Worm (Caenorhabditis elegans) whole organism, late embryonic: Measurements from ENCODE around the gene ncx-8.

Experiments used
- C08G9.2 ChIP-seq: sonication (generic microtip); optimal IDR thresholded peaks from 2 replicates; lab custom pipeline; 2016; ENCODE audit warnings: mild to moderate bottlenecking, missing genetic modification characterization, moderate library complexity, missing compliant biosample characterization
- F13H6.1 ChIP-seq: sonication (generic microtip); optimal IDR thresholded peaks from 2 replicates; lab custom pipeline; 2016; ENCODE audit warnings: missing genetic modification characterization, missing compliant biosample characterization
- K09A11.1 ChIP-seq: sonication (generic microtip); optimal IDR thresholded peaks from 2 replicates; lab custom pipeline; 2017; ENCODE audit warnings: antibody characterized with exemption, mild to moderate bottlenecking, missing genetic modification characterization, missing compliant biosample characterization; ENCODE audit not compliant: insufficient read depth
- Y22D7AL.16 ChIP-seq: sonication (generic microtip); optimal IDR thresholded peaks from 2 replicates; lab custom pipeline; 2016; ENCODE audit warnings: missing genetic modification characterization, missing compliant biosample characterization
- ama-1 ChIP-seq: fragments of 150-350 bp; optimal IDR thresholded peaks from 2 replicates; lab custom pipeline; 2014
- ceh-14 ChIP-seq: sonication (generic microtip); optimal IDR thresholded peaks from 2 replicates; lab custom pipeline; 2016; ENCODE audit warnings: missing genotype, missing genetic modification characterization, missing compliant biosample characterization
- ceh-19 ChIP-seq: fragments of 200-800 bp; sonication (Bioruptor generic); optimal IDR thresholded peaks from 2 replicates; lab custom pipeline; 2018; ENCODE audit warnings: mild to moderate bottlenecking, missing genetic modification characterization, missing compliant biosample characterization
- ceh-22 ChIP-seq: sonication (generic microtip); optimal IDR thresholded peaks from 2 replicates; lab custom pipeline; 2017; ENCODE audit warnings: missing biosample characterization, missing genetic modification characterization
- ceh-24 ChIP-seq: sonication (generic microtip); optimal IDR thresholded peaks from 2 replicates; lab custom pipeline; 2016; ENCODE audit warnings: mild to moderate bottlenecking, missing genetic modification characterization, missing compliant biosample characterization
- ceh-30 ChIP-seq: fragments of 150-350 bp; optimal IDR thresholded peaks from 2 replicates; lab custom pipeline; 2014; ENCODE audit warnings: missing biosample characterization, missing genetic modification characterization
- ceh-31 ChIP-seq: sonication (generic microtip); optimal IDR thresholded peaks from 2 replicates; lab custom pipeline; 2016; ENCODE audit warnings: missing genetic modification characterization, missing compliant biosample characterization
- ceh-45 ChIP-seq: fragments of 200-800 bp; sonication (Bioruptor generic); IDR thresholded peaks from 2 replicates; pipeline ENCODE4 v1.3.6; 2022; ENCODE audit warnings: missing genetic modification reagents, missing genetic modification characterization, missing compliant biosample characterization
- ceh-48 ChIP-seq: sonication (generic microtip); optimal IDR thresholded peaks from 2 replicates; lab custom pipeline; 2016; ENCODE audit warnings: missing genetic modification characterization, inconsistent platforms, missing compliant biosample characterization
- ceh-6 ChIP-seq: fragments of 200-800 bp; sonication (Bioruptor generic); optimal IDR thresholded peaks from 2 replicates; lab custom pipeline; 2018; ENCODE audit warnings: mild to moderate bottlenecking, missing genetic modification characterization, missing compliant biosample characterization
- che-1 ChIP-seq: sonication (generic microtip); optimal IDR thresholded peaks from 2 replicates; lab custom pipeline; 2016; ENCODE audit warnings: mild to moderate bottlenecking, missing genetic modification characterization, missing compliant biosample characterization
- dve-1 ChIP-seq: sonication (generic microtip); optimal IDR thresholded peaks from 2 replicates; lab custom pipeline; 2017; ENCODE audit warnings: antibody characterized with exemption, mild to moderate bottlenecking, missing genetic modification characterization, missing compliant biosample characterization
- elt-2 ChIP-seq: sonication (generic microtip); optimal IDR thresholded peaks from 2 replicates; lab custom pipeline; 2016; ENCODE audit warnings: missing genetic modification reagents, missing genetic modification characterization, missing compliant biosample characterization
- fax-1 ChIP-seq: sonication (generic microtip); optimal IDR thresholded peaks from 2 replicates; lab custom pipeline; 2016; ENCODE audit warnings: missing genotype, missing genetic modification characterization, missing compliant biosample characterization
- fkh-10 ChIP-seq: fragments of 150-350 bp; optimal IDR thresholded peaks from 2 replicates; lab custom pipeline; 2014; ENCODE audit warnings: missing biosample characterization, missing genetic modification reagents, missing genetic modification characterization
- fkh-6 ChIP-seq: sonication (generic microtip); optimal IDR thresholded peaks from 2 replicates; lab custom pipeline; 2016; ENCODE audit warnings: missing genetic modification characterization, missing compliant biosample characterization
- gmeb-2 ChIP-seq: sonication (generic microtip); optimal IDR thresholded peaks from 2 replicates; lab custom pipeline; 2016; ENCODE audit warnings: missing genetic modification characterization, inconsistent platforms, missing compliant biosample characterization
- hlh-15 ChIP-seq: sonication (generic microtip); optimal IDR thresholded peaks from 2 replicates; lab custom pipeline; 2016; ENCODE audit warnings: missing genetic modification characterization, missing compliant biosample characterization
- hlh-30 ChIP-seq: sonication (generic microtip); optimal IDR thresholded peaks from 2 replicates; lab custom pipeline; 2017; ENCODE audit warnings: antibody characterized with exemption, missing genetic modification characterization, missing compliant biosample characterization; ENCODE audit not compliant: insufficient read depth
- hlh-6 ChIP-seq: sonication (generic microtip); optimal IDR thresholded peaks from 2 replicates; lab custom pipeline; 2016; ENCODE audit warnings: missing genotype, missing genetic modification characterization, missing compliant biosample characterization
- hlh-8 ChIP-seq: sonication (generic microtip); optimal IDR thresholded peaks from 2 replicates; lab custom pipeline; 2016; ENCODE audit warnings: missing genotype, missing genetic modification characterization, missing compliant biosample characterization
- lim-6 ChIP-seq: sonication (generic microtip); optimal IDR thresholded peaks from 2 replicates; lab custom pipeline; 2016; ENCODE audit warnings: missing genetic modification characterization, missing compliant biosample characterization
- nfya-1 ChIP-seq: sonication (generic microtip); optimal IDR thresholded peaks from 2 replicates; lab custom pipeline; 2017; ENCODE audit warnings: missing genetic modification characterization, mild to moderate bottlenecking, missing compliant biosample characterization, antibody characterized with exemption, moderate library complexity
- npax-4 ChIP-seq: sonication (generic microtip); optimal IDR thresholded peaks from 2 replicates; lab custom pipeline; 2016; ENCODE audit warnings: missing genetic modification characterization, missing compliant biosample characterization
- odd-2 ChIP-seq: sonication (generic microtip); optimal IDR thresholded peaks from 2 replicates; lab custom pipeline; 2017; ENCODE audit warnings: antibody characterized with exemption, mild to moderate bottlenecking, missing genetic modification characterization, missing compliant biosample characterization
- pag-3 ChIP-seq: sonication (generic microtip); optimal IDR thresholded peaks from 2 replicates; lab custom pipeline; 2016; ENCODE audit warnings: missing compliant biosample characterization, missing genetic modification characterization, borderline replicate concordance
- pha-2 ChIP-seq: sonication (generic microtip); optimal IDR thresholded peaks from 2 replicates; lab custom pipeline; 2017; ENCODE audit warnings: mild to moderate bottlenecking, missing genetic modification characterization, missing compliant biosample characterization
- pha-4 ChIP-seq: fragments of 150-350 bp; optimal IDR thresholded peaks from 2 replicates; lab custom pipeline; 2018; ENCODE audit warnings: missing biosample characterization, missing genetic modification reagents, missing genetic modification characterization
- pros-1 ChIP-seq: fragments of 150-350 bp; optimal IDR thresholded peaks from 2 replicates; lab custom pipeline; 2014; ENCODE audit warnings: missing biosample characterization, missing genetic modification reagents, missing genetic modification characterization
- ref-2 ChIP-seq: sonication (generic microtip); optimal IDR thresholded peaks from 2 replicates; lab custom pipeline; 2016; ENCODE audit warnings: missing genetic modification characterization, missing compliant biosample characterization
- sdc-2 ChIP-seq: sonication (generic microtip); optimal IDR thresholded peaks from 2 replicates; lab custom pipeline; 2016; ENCODE audit warnings: missing genotype, missing genetic modification characterization, missing compliant biosample characterization
- sox-2 ChIP-seq: fragments of 200-800 bp; sonication (Bioruptor generic); IDR thresholded peaks from 2 replicates; pipeline ENCODE4 v1.3.6; 2022; ENCODE audit warnings: missing genetic modification reagents, missing genetic modification characterization, missing compliant biosample characterization
- syd-9 ChIP-seq: sonication (generic microtip); optimal IDR thresholded peaks from 2 replicates; lab custom pipeline; 2016; ENCODE audit warnings: mild to moderate bottlenecking, missing genetic modification characterization, moderate library complexity, missing compliant biosample characterization
- tbx-7 ChIP-seq: sonication (generic microtip); optimal IDR thresholded peaks from 2 replicates; lab custom pipeline; 2016; ENCODE audit warnings: missing genotype, missing genetic modification characterization, missing compliant biosample characterization
- unc-42 ChIP-seq: sonication (generic microtip); optimal IDR thresholded peaks from 2 replicates; lab custom pipeline; 2016; ENCODE audit warnings: missing genotype, missing genetic modification characterization, missing compliant biosample characterization
- ztf-16 ChIP-seq: sonication (generic microtip); optimal IDR thresholded peaks from 2 replicates; lab custom pipeline; 2017; ENCODE audit warnings: missing genetic modification characterization, missing compliant biosample characterization

Gene ncx-8

DNA sequence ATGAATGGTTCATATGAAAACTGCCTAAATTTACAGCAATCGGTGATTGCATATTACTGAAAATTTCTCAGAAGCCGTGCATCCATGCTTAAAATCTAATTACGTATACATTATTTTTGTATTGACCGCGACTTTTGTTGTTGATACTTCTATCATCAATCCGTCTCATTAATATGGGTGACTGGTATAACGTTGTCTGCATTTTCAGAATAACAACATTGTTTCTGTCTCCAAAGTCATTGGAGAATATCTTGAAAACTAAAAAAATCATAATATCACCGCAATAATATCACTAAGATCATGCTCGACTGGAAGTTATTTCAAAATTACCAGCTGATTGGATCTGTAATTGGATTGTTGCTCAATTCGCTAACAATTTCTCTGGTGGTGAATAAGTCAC is 35.6 kb downstream of the ncx-8 start, which contains the start of gene str-207:
Gene str-207, plus strand, starts transcription at position 301 of the 400 bp plus-strand sequence.
- TF ChIP-seq che-1 (tag; lab: Kevin White, UChicago) (no peak), gmeb-2 (tag; lab: Kevin White, UChicago) (no peak), hlh-6 (tag; lab: Kevin White, UChicago) (no peak), sdc-2 (tag; lab: Kevin White, UChicago) (no peak), ceh-30 (no peak)

- no peak for TF ChIP-seq ceh-24 (tag; lab: Kevin White, UChicago)
- no peak for TF ChIP-seq pha-2
- TF ChIP-seq sox-2 (GFP tag; lab: Robert Waterston, UW), result no peak
- no peak for TF ChIP-seq fax-1 (tag; lab: Kevin White, UChicago)
- no peak for TF ChIP-seq ama-1 (lab: Kevin White, UChicago)
- no peak for TF ChIP-seq elt-2 (tag; lab: Kevin White, UChicago)
- TF ChIP-seq ceh-31 (tag; lab: Kevin White, UChicago), result no peak
- TF ChIP-seq hlh-8 (tag; lab: Kevin White, UChicago), result no peak
- TF ChIP-seq syd-9 (tag; lab: Kevin White, UChicago), result no peak
- TF ChIP-seq ref-2 (tag; lab: Kevin White, UChicago), result no peak
- TF ChIP-seq fkh-10 (GFP tag; lab: Kevin White, UChicago), result no peak
- TF ChIP-seq tbx-7 (tag; lab: Kevin White, UChicago), result no peak
- no peak for TF ChIP-seq hlh-30 (tag; lab: Kevin White, UChicago)
- no peak for TF ChIP-seq hlh-6 (tag; lab: Kevin White, UChicago)
- TF ChIP-seq ceh-45, result no peak
- TF ChIP-seq ceh-22 (tag; lab: Kevin White, UChicago), result no peak
- no peak for TF ChIP-seq ceh-6 (GFP tag; lab: Kevin White, UChicago)
These were observed 38.4 kb downstream of the ncx-8 start, which contains the start of gene str-209 for ce11 chrV:4948635-4949034. Gene str-209 (plus strand): TSS chrV:4948935.

DNA sequence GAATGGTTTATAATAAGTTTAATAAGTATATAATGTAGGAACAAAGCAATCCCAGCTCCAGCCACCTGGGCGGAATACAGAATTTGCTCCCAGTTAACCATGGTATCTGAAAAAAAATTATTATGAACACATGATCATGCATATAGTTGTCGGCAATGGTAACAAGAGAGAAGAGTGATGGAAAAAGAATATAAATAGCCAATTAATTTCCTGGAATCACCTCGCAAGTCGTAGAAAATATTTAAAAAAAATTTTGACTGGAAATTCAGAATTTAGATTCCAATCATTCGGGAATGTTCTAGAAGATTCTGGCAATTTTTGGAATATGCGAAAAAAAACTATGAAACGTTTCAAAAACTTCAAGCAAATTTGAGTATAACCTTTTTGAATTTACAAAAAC is 42.8 kb downstream of the ncx-8 start, which contains the start of gene str-211:
Gene str-211, minus strand, starts transcription at position 101 of the 400 bp plus-strand sequence.
- TF ChIP-seq C08G9.2 (tag; lab: Kevin White, UChicago) (no peak), K09A11.1 (tag; lab: Kevin White, UChicago) (no peak), fkh-6 (no peak), ama-1 (lab: Kevin White, UChicago) (no peak), ceh-45 (no peak), pha-4 (tag; lab: Kevin White, UChicago) (no peak), ceh-19 (no peak), lim-6 (tag; lab: Kevin White, UChicago) (no peak), dve-1 (tag; lab: Kevin White, UChicago) (no peak), che-1 (tag; lab: Kevin White, UChicago) (no peak), ceh-48 (no peak)

DNA sequence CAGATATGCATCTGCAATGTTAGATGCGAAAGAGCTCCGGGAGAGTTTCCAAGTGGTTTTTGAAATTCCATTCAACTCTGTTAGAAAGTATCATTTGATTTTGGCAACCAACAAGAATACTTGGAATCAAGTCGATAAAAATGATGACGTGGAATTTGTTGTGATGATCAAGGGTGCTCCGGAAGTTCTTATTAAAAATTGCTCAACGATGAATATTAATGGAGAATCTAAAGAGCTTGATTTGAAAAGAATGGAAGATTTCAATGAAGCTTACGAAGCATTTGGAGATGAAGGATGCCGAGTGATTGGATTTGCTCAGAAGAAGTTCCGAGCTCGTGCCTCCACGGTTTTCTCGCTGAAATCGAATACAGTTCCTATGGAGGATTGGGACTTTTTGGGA is 49.7 kb downstream of the ncx-8 start:
- TF ChIP-seq ztf-16 (tag; lab: Kevin White, UChicago), result no peak
- TF ChIP-seq ceh-19, result no peak
- no peak for TF ChIP-seq pag-3 (tag; lab: Kevin White, UChicago)
- no peak for TF ChIP-seq fkh-6
- no peak for TF ChIP-seq nfya-1
- no peak for TF ChIP-seq gmeb-2 (tag; lab: Kevin White, UChicago)
- TF ChIP-seq npax-4, result no peak

- no peak for TF ChIP-seq fkh-10 (GFP tag; lab: Kevin White, UChicago)
- no peak for TF ChIP-seq unc-42
- TF ChIP-seq ceh-19, result no peak
- TF ChIP-seq F13H6.1, result no peak
- TF ChIP-seq ama-1 (lab: Kevin White, UChicago), result no peak
- TF ChIP-seq pros-1 (tag; lab: Kevin White, UChicago), result no peak
- no peak for TF ChIP-seq nfya-1
- TF ChIP-seq Y22D7AL.16 (tag; lab: Kevin White, UChicago), result no peak
- TF ChIP-seq odd-2 (tag; lab: Kevin White, UChicago), result no peak
- TF ChIP-seq ceh-45, result no peak
- no peak for TF ChIP-seq hlh-15 (tag; lab: Kevin White, UChicago)
- TF ChIP-seq ceh-14 (tag; lab: Kevin White, UChicago), result no peak
- TF ChIP-seq, all 69 proteins: peak for 0
These were observed 51.9 kb downstream of the ncx-8 start for ce11 chrV:4935096-4935495.
